Worm (Caenorhabditis elegans): ENCODE results near the gene lev-8.

DNA sequence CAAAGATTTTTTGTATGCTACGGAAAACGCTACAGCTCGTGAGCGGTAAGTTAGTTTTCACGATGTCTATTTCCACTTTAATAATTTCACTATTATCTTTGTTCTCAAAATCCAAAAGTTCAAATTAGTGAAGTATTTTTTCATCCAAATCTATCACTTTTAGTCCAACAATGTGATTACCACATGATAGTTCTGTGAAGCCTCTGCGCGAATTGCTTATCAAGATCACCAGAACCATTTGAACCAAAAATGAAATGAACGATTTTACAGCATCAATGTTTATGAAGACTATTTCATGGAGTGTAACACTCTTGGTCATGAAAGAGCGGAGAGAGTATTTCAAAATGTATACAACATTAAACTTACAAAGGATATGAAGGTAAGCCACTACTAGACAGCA lies 26.3 kb upstream of the lev-8 start:
- TF ChIP-seq cog-1 (tag; optimal IDR thresholded peaks at IDR 0.05) (no peak), T22C8.4 (GFP tag; IDR thresholded peaks at IDR 0.05) (no peak), tab-1 (GFP tag; IDR thresholded peaks at IDR 0.05) (no peak), ref-1 (GFP tag; conservative IDR thresholded peaks at IDR 0.05) (no peak), ztf-23 (GFP tag; IDR thresholded peaks at IDR 0.05) (no peak), ztf-29 (GFP tag; IDR thresholded peaks at IDR 0.05) (no peak)
